Fruit fly (Drosophila melanogaster): ENCODE results near the gene Actn3.

DNA sequence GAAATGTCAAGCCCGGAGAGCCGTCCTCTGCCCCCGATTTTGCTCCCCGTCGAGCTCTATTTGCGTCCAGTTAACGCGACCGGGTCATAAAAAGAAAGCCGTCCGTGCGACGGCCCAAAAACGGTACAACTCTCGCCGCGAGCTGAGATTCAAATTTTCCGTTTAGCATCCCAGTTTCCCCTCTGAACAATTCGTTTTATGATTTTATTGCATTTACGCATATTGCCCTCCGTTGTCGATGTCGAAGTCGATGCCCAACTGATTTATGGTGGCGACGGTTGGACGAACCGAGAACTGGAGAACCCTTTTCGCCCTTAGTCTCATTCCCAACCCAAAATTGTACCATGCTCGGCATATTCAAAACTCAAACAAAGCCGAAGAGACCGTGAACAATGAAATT, 26.2 kb downstream of the Actn3 start:
- TF ChIP-seq gl (tag; optimal IDR thresholded peaks at IDR 0.05) (no peak), CG12605 (GFP tag; IDR thresholded peaks at IDR 0.05) (no peak), Pif1A (GFP tag; optimal IDR thresholded peaks at IDR 0.05) (no peak), CG17806 (tag; optimal IDR thresholded peaks at IDR 0.05) (no peak), CG13204 (GFP tag; optimal IDR thresholded peaks at IDR 0.05) (no peak), Pif1B (GFP tag; optimal IDR thresholded peaks at IDR 0.05) (no peak), CG9948 (tag; optimal IDR thresholded peaks at IDR 0.05) (no peak), rn (GFP tag; IDR thresholded peaks at IDR 0.05) (no peak), CG15710 (tag; optimal IDR thresholded peaks at IDR 0.05) (no peak), CG8301 (tag; optimal IDR thresholded peaks at IDR 0.05) (no peak)

Measured in whole organism, pupa.